Fruit fly (Drosophila melanogaster): ENCODE measurements around the gene CG10252.

- TF ChIP-seq psq (optimal IDR thresholded peaks at IDR 0.05) (no peak), usp (GFP tag; optimal IDR thresholded peaks at IDR 0.05) (no peak)
These were observed 33.0 kb upstream of the CG10252 start for dm6 chr3R:23729066-23729465.

All from whole organism.